Worm (Caenorhabditis elegans) whole organism, L2 larva: Measurements from ENCODE around the gene ceh-90.
A peak's percentile ranks its signal among the peaks of the same experiment; 100 is the strongest.

Experiments used
- C34F6.9 ChIP-seq: fragments of 150-350 bp; optimal IDR thresholded peaks from 2 replicates; lab custom pipeline; 2014; ENCODE audit warnings: missing biosample characterization, missing genetic modification characterization
- F13H6.1 ChIP-seq: sonication (generic microtip); optimal IDR thresholded peaks from 2 replicates; lab custom pipeline; 2016; ENCODE audit warnings: missing genetic modification characterization, missing compliant biosample characterization
- R02D3.7 ChIP-seq: fragments of 150-350 bp; optimal IDR thresholded peaks from 2 replicates; lab custom pipeline; 2014; ENCODE audit warnings: missing biosample characterization, missing genetic modification characterization
- Y55F3AM.14 ChIP-seq: fragments of 200-800 bp; sonication (Bioruptor generic); optimal IDR thresholded peaks from 2 replicates; lab custom pipeline; 2018; ENCODE audit warnings: mild to moderate bottlenecking, missing genetic modification characterization, missing compliant biosample characterization
- ZK546.5 ChIP-seq: sonication (generic microtip); optimal IDR thresholded peaks from 2 replicates; lab custom pipeline; 2017; ENCODE audit warnings: missing biosample characterization, missing genetic modification characterization
- alr-1 ChIP-seq: fragments of 150-350 bp; optimal IDR thresholded peaks from 2 replicates; lab custom pipeline; 2014; ENCODE audit warnings: missing biosample characterization, missing genetic modification characterization
- aly-2 ChIP-seq: fragments of 150-350 bp; optimal IDR thresholded peaks from 2 replicates; lab custom pipeline; 2014; ENCODE audit warnings: missing biosample characterization, missing genetic modification characterization
- ama-1 ChIP-seq: fragments of 150-350 bp; optimal IDR thresholded peaks from 2 replicates; lab custom pipeline; 2018; ENCODE audit warnings: inconsistent platforms
- blmp-1 ChIP-seq: sonication (generic microtip); optimal IDR thresholded peaks from 2 replicates; lab custom pipeline; 2017; ENCODE audit warnings: missing genetic modification characterization, mild to moderate bottlenecking, missing compliant biosample characterization, antibody characterized with exemption, moderate library complexity; ENCODE audit not compliant: insufficient read depth
- ceh-16 ChIP-seq: fragments of 150-350 bp; optimal IDR thresholded peaks from 2 replicates; lab custom pipeline; 2014; ENCODE audit warnings: missing biosample characterization, missing genetic modification characterization
- ceh-82 ChIP-seq: fragments of 150-350 bp; optimal IDR thresholded peaks from 2 replicates; lab custom pipeline; 2014; ENCODE audit warnings: missing biosample characterization, missing genetic modification characterization
- crh-2 ChIP-seq: sonication (generic microtip); optimal IDR thresholded peaks from 2 replicates; lab custom pipeline; 2017; ENCODE audit warnings: missing biosample characterization, missing genetic modification characterization
- dmd-4 ChIP-seq: sonication (generic microtip); optimal IDR thresholded peaks from 2 replicates; lab custom pipeline; 2017; ENCODE audit warnings: missing biosample characterization, missing genetic modification characterization
- egl-27 ChIP-seq: sonication (generic microtip); optimal IDR thresholded peaks from 3 replicates; lab custom pipeline; 2017; ENCODE audit warnings: missing biosample characterization, missing genetic modification reagents, missing genetic modification characterization
- elt-1 ChIP-seq: fragments of 150-350 bp; optimal IDR thresholded peaks from 2 replicates; lab custom pipeline; 2014; ENCODE audit warnings: missing biosample characterization, missing genetic modification characterization
- elt-3 ChIP-seq: sonication (generic microtip); optimal IDR thresholded peaks from 2 replicates; lab custom pipeline; 2017; ENCODE audit warnings: missing biosample characterization, missing genetic modification characterization
- fos-1 ChIP-seq: fragments of 150-350 bp; optimal IDR thresholded peaks from 2 replicates; lab custom pipeline; 2014; ENCODE audit warnings: missing biosample characterization, missing genetic modification characterization
- gmeb-1 ChIP-seq: fragments of 150-350 bp; optimal IDR thresholded peaks from 2 replicates; lab custom pipeline; 2014; ENCODE audit warnings: missing biosample characterization, missing genetic modification characterization
- lin-11 ChIP-seq: fragments of 150-350 bp; sonication (generic microtip); optimal IDR thresholded peaks from 2 replicates; lab custom pipeline; 2014; ENCODE audit warnings: missing biosample characterization, missing genetic modification characterization, inconsistent platforms, mixed read lengths
- lin-13 ChIP-seq: fragments of 150-350 bp; optimal IDR thresholded peaks from 2 replicates; lab custom pipeline; 2014; ENCODE audit warnings: missing biosample characterization, missing genetic modification reagents, missing genetic modification characterization
- lin-39 ChIP-seq: fragments of 150-350 bp; optimal IDR thresholded peaks from 2 replicates; lab custom pipeline; 2014; ENCODE audit warnings: missing biosample characterization, missing genetic modification reagents, missing genetic modification characterization
- lsy-2 ChIP-seq, 2 experiments: fragments of 150-350 bp in 1 of 2; sonication (generic microtip) in 1 of 2; optimal IDR thresholded peaks; 2 replicates each; lab custom pipeline; 2014 to 2017; ENCODE audit warnings: missing biosample characterization in 2 of 2, missing genetic modification characterization in 2 of 2
- mab-5 ChIP-seq: fragments of 150-350 bp; optimal IDR thresholded peaks from 2 replicates; lab custom pipeline; 2014; ENCODE audit warnings: missing biosample characterization, missing genetic modification characterization
- mbf-1 ChIP-seq: sonication (generic microtip); optimal IDR thresholded peaks from 2 replicates; lab custom pipeline; 2017; ENCODE audit warnings: missing biosample characterization, missing genetic modification characterization
- mdl-1 ChIP-seq, 2 experiments: fragments of 150-350 bp in 1 of 2; sonication (generic microtip) in 1 of 2; optimal IDR thresholded peaks; 2 replicates each; lab custom pipeline; 2017; ENCODE audit warnings: missing biosample characterization in 2 of 2, missing genetic modification characterization in 2 of 2
- nhr-10 ChIP-seq: sonication (generic microtip); optimal IDR thresholded peaks from 2 replicates; lab custom pipeline; 2017; ENCODE audit warnings: missing biosample characterization, missing genetic modification characterization
- nhr-11 ChIP-seq: fragments of 150-350 bp; optimal IDR thresholded peaks from 2 replicates; lab custom pipeline; 2014; ENCODE audit warnings: missing biosample characterization, missing genetic modification characterization
- nhr-12 ChIP-seq: fragments of 150-350 bp; optimal IDR thresholded peaks from 2 replicates; lab custom pipeline; 2014; ENCODE audit warnings: missing biosample characterization, missing genetic modification characterization
- nhr-129 ChIP-seq: fragments of 150-350 bp; optimal IDR thresholded peaks from 2 replicates; lab custom pipeline; 2014; ENCODE audit warnings: missing biosample characterization, missing genetic modification characterization
- nhr-21 ChIP-seq: fragments of 150-350 bp; optimal IDR thresholded peaks from 2 replicates; lab custom pipeline; 2014; ENCODE audit warnings: missing biosample characterization, missing genetic modification characterization
- nhr-23 ChIP-seq: fragments of 150-350 bp; optimal IDR thresholded peaks from 2 replicates; lab custom pipeline; 2014; ENCODE audit warnings: missing biosample characterization, missing genetic modification reagents, missing genetic modification characterization
- nhr-237 ChIP-seq: fragments of 150-350 bp; optimal IDR thresholded peaks from 2 replicates; lab custom pipeline; 2014; ENCODE audit warnings: missing biosample characterization, missing genetic modification characterization
- nhr-25 ChIP-seq: fragments of 150-350 bp; sonication (generic microtip); optimal IDR thresholded peaks from 3 replicates; lab custom pipeline; 2014; ENCODE audit warnings: missing biosample characterization, missing genetic modification characterization
- nhr-6 ChIP-seq: fragments of 150-350 bp; optimal IDR thresholded peaks from 2 replicates; lab custom pipeline; 2014; ENCODE audit warnings: missing biosample characterization, missing genetic modification characterization
- nhr-77 ChIP-seq: fragments of 150-350 bp; optimal IDR thresholded peaks from 2 replicates; lab custom pipeline; 2014; ENCODE audit warnings: missing biosample characterization, missing genetic modification characterization
- peb-1 ChIP-seq: fragments of 150-350 bp; optimal IDR thresholded peaks from 2 replicates; lab custom pipeline; 2014; ENCODE audit warnings: missing biosample characterization, missing genetic modification characterization
- sem-4 ChIP-seq: fragments of 150-350 bp; optimal IDR thresholded peaks from 2 replicates; lab custom pipeline; 2014; ENCODE audit warnings: missing biosample characterization, missing genetic modification reagents, missing genetic modification characterization
- skn-1 ChIP-seq: sonication (generic microtip); optimal IDR thresholded peaks from 2 replicates; lab custom pipeline; 2017; ENCODE audit warnings: missing biosample characterization, missing genetic modification characterization
- sma-3 ChIP-seq: sonication (generic microtip); optimal IDR thresholded peaks from 2 replicates; lab custom pipeline; 2016; ENCODE audit warnings: missing genetic modification reagents, missing genetic modification characterization, missing compliant biosample characterization
- sma-9 ChIP-seq, 2 experiments: fragments of 150-350 bp in 1 of 2; sonication (generic microtip) in 1 of 2; optimal IDR thresholded peaks; 2 replicates each; lab custom pipeline; 2014 to 2016; ENCODE audit warnings: missing genetic modification characterization in 2 of 2, mild to moderate bottlenecking in 1 of 2, missing biosample characterization in 1 of 2, missing compliant biosample characterization in 1 of 2, missing genetic modification reagents in 1 of 2, moderate library complexity in 1 of 2
- snpc-4 ChIP-seq: fragments of 150-350 bp; optimal IDR thresholded peaks from 2 replicates; lab custom pipeline; 2014; ENCODE audit warnings: missing biosample characterization, missing genetic modification characterization
- unc-39 ChIP-seq: fragments of 150-350 bp; optimal IDR thresholded peaks from 2 replicates; lab custom pipeline; 2014; ENCODE audit warnings: missing biosample characterization, missing genetic modification characterization
- unc-55 ChIP-seq: fragments of 150-350 bp; sonication (generic microtip); optimal IDR thresholded peaks from 3 replicates; lab custom pipeline; 2014; ENCODE audit warnings: missing biosample characterization, missing genetic modification reagents, missing genetic modification characterization
- unc-62 ChIP-seq: fragments of 150-350 bp; optimal IDR thresholded peaks from 2 replicates; lab custom pipeline; 2014; ENCODE audit warnings: missing biosample characterization, missing genetic modification reagents, missing genetic modification characterization
- zag-1 ChIP-seq: fragments of 150-350 bp; optimal IDR thresholded peaks from 2 replicates; lab custom pipeline; 2014; ENCODE audit warnings: missing biosample characterization, missing genetic modification characterization
- ztf-1 ChIP-seq: fragments of 200-800 bp; sonication (Bioruptor generic); conservative IDR thresholded peaks from 2 replicates; pipeline ENCODE4 v1.3.6; 2022; ENCODE audit warnings: missing genetic modification characterization, missing compliant biosample characterization
- ztf-11 ChIP-seq: sonication (generic microtip); optimal IDR thresholded peaks from 2 replicates; lab custom pipeline; 2017; ENCODE audit warnings: missing biosample characterization, missing genetic modification characterization
- ztf-4 ChIP-seq: fragments of 150-350 bp; optimal IDR thresholded peaks from 2 replicates; lab custom pipeline; 2014; ENCODE audit warnings: missing biosample characterization, missing genetic modification characterization

The ceh-90 gene

ce11 chrX:14146740-14147140 is 10.1 kb downstream of the ceh-90 start:
- TF ChIP-seq lsy-2 (tag; optimal IDR thresholded peaks at IDR 0.05; lab: Kevin White, UChicago) (peak; percentile 33 to 80), egl-27 (tag; lab: Kevin White, UChicago) (peak; percentile 58), nhr-23 (tag; lab: Kevin White, UChicago) (no peak), C34F6.9 (tag; lab: Kevin White, UChicago) (peak; percentile 89), mab-5 (tag; lab: Kevin White, UChicago) (no peak), alr-1 (tag; lab: Kevin White, UChicago) (no peak), blmp-1 (tag; lab: Kevin White, UChicago) (peak; percentile 43), lin-13 (GFP tag; lab: Kevin White, UChicago) (peak; percentile 66), lin-11 (peak; percentile 41), nhr-10 (tag; lab: Kevin White, UChicago) (no peak), unc-62 (GFP tag; lab: Kevin White, UChicago) (no peak), sma-3 (GFP tag; lab: Kevin White, UChicago) (peak; percentile 77), ama-1 (peak; percentile 63), nhr-77 (tag; lab: Kevin White, UChicago) (no peak), F13H6.1 (tag; lab: Kevin White, UChicago) (peak; percentile 78), peb-1 (tag; lab: Kevin White, UChicago) (peak; percentile 55), aly-2 (tag; lab: Kevin White, UChicago) (no peak), ceh-82 (tag; lab: Kevin White, UChicago) (peak; percentile 3), ztf-11 (no peak), nhr-12 (no peak), fos-1 (tag; lab: Kevin White, UChicago) (peak; percentile 80), mbf-1 (tag; lab: Kevin White, UChicago) (no peak), ZK546.5 (tag; lab: Kevin White, UChicago) (no peak), snpc-4 (peak; percentile 8), lin-39 (tag; lab: Kevin White, UChicago) (peak; percentile 22), ceh-16 (tag; lab: Kevin White, UChicago) (no peak), dmd-4 (no peak), Y55F3AM.14 (GFP tag; lab: Kevin White, UChicago) (peak; percentile 49), nhr-6 (peak; percentile 69), ztf-4 (tag; lab: Kevin White, UChicago) (peak; percentile 50), elt-1 (tag; lab: Kevin White, UChicago) (no peak), nhr-129 (tag; lab: Kevin White, UChicago) (peak; percentile 94), gmeb-1 (peak; percentile 49), nhr-237 (tag; lab: Kevin White, UChicago) (no peak), nhr-21 (tag; lab: Kevin White, UChicago) (peak; percentile 80), ztf-1 (GFP tag; lab: Robert Waterston, UW) (no peak), R02D3.7 (tag; lab: Kevin White, UChicago) (no peak), unc-55 (GFP tag; lab: Kevin White, UChicago) (peak; percentile 70), nhr-11 (tag; lab: Kevin White, UChicago) (no peak), zag-1 (tag; lab: Kevin White, UChicago) (peak; percentile 49), skn-1 (tag; lab: Kevin White, UChicago) (peak; percentile 61), crh-2 (tag; lab: Kevin White, UChicago) (peak; percentile 94), sma-9 (GFP tag; optimal IDR thresholded peaks at IDR 0.05; lab: Kevin White, UChicago) (peak; percentile 85), sma-9 (tag; optimal IDR thresholded peaks at IDR 0.05; lab: Kevin White, UChicago) (no peak), unc-39 (tag; lab: Kevin White, UChicago) (no peak), nhr-25 (peak; percentile 87), elt-3 (tag; lab: Kevin White, UChicago) (no peak), mdl-1 (tag; optimal IDR thresholded peaks at IDR 0.05; lab: Kevin White, UChicago) (peak in 1 of 2 experiments; percentile 69), sem-4 (tag; lab: Kevin White, UChicago) (peak; percentile 68)
